Fruit fly (Drosophila melanogaster) whole organism, embryonic: ENCODE results near the gene CG13457.

Experiments
- Antp ChIP-seq: fragments of 200-800 bp; sonication (Bioruptor generic); optimal IDR thresholded peaks from 3 replicates; lab custom pipeline; 2016; ENCODE audit warnings: missing biosample characterization, missing genetic modification characterization
- Atf-2 ChIP-seq: fragments of 200-800 bp; sonication (Bioruptor generic); optimal IDR thresholded peaks from 2 replicates; lab custom pipeline; 2016; ENCODE audit warnings: missing biosample characterization, missing genetic modification characterization
- Bgb ChIP-seq: fragments of 200-800 bp; sonication (Bioruptor generic); IDR thresholded peaks from 2 replicates; pipeline ENCODE4 v1.3.6; 2022; ENCODE audit warnings: missing biosample characterization, missing genetic modification characterization; ENCODE audit not compliant: partially characterized antibody
- CG12155 ChIP-seq: fragments of 200-800 bp; sonication (Bioruptor generic); optimal IDR thresholded peaks from 3 replicates; lab custom pipeline; 2016; ENCODE audit warnings: missing biosample characterization, missing genetic modification characterization
- CG12219 ChIP-seq: fragments of 200-800 bp; sonication (Bioruptor generic); optimal IDR thresholded peaks from 3 replicates; lab custom pipeline; 2018; ENCODE audit warnings: missing biosample characterization, mild to moderate bottlenecking, missing genetic modification characterization
- CG14441 ChIP-seq: fragments of 200-800 bp; sonication (Bioruptor generic); IDR thresholded peaks from 2 replicates; pipeline ENCODE4 v1.3.6; 2022; ENCODE audit warnings: missing biosample characterization, missing genetic modification characterization
- CG14710 ChIP-seq: fragments of 200-800 bp; sonication (Bioruptor generic); optimal IDR thresholded peaks from 3 replicates; lab custom pipeline; 2019; ENCODE audit warnings: missing biosample characterization, mild to moderate bottlenecking, missing genetic modification characterization, moderate library complexity
- CG14965 ChIP-seq: fragments of 200-800 bp; sonication (Bioruptor generic); optimal IDR thresholded peaks from 2 replicates; lab custom pipeline; 2016; ENCODE audit warnings: missing biosample characterization, missing genetic modification characterization, borderline replicate concordance
- CG15269 ChIP-seq: fragments of 200-800 bp; sonication (Bioruptor generic); optimal IDR thresholded peaks from 2 replicates; lab custom pipeline; 2018; ENCODE audit warnings: missing biosample characterization, mild to moderate bottlenecking, missing genetic modification characterization, moderate library complexity
- CG17359 ChIP-seq: fragments of 200-800 bp; sonication (Bioruptor generic); optimal IDR thresholded peaks from 3 replicates; lab custom pipeline; 2018; ENCODE audit warnings: missing biosample characterization, mild to moderate bottlenecking, missing genetic modification characterization, moderate library complexity
- CG18764 ChIP-seq: fragments of 200-800 bp; sonication (Bioruptor generic); optimal IDR thresholded peaks from 3 replicates; lab custom pipeline; 2016; ENCODE audit warnings: missing biosample characterization, missing genetic modification characterization
- CG31388 ChIP-seq: fragments of 200-800 bp; sonication (Bioruptor generic); optimal IDR thresholded peaks from 2 replicates; lab custom pipeline; 2016; ENCODE audit warnings: missing biosample characterization, missing genetic modification characterization
- CG3281 ChIP-seq: fragments of 200-800 bp; sonication (Bioruptor generic); optimal IDR thresholded peaks from 3 replicates; lab custom pipeline; 2017; ENCODE audit warnings: missing biosample characterization, mild to moderate bottlenecking, missing genetic modification characterization
- CG4282 ChIP-seq: fragments of 200-800 bp; sonication (Bioruptor generic); optimal IDR thresholded peaks from 2 replicates; lab custom pipeline; 2016; ENCODE audit warnings: missing biosample characterization, missing genetic modification characterization
- CG4328 ChIP-seq: fragments of 200-800 bp; sonication (Bioruptor generic); optimal IDR thresholded peaks from 3 replicates; lab custom pipeline; 2017; ENCODE audit warnings: missing biosample characterization, missing genetic modification reagents, missing genetic modification characterization
- CG6683 ChIP-seq: fragments of 200-800 bp; sonication (Bioruptor generic); optimal IDR thresholded peaks from 2 replicates; lab custom pipeline; 2017; ENCODE audit warnings: missing biosample characterization, mild to moderate bottlenecking, missing genetic modification characterization, missing genetic modification reagents
- CG6689 ChIP-seq: fragments of 200-800 bp; sonication (Bioruptor generic); IDR thresholded peaks from 2 replicates; pipeline ENCODE4 v1.3.6; 2022; ENCODE audit warnings: missing biosample characterization, missing genetic modification characterization
- CG7556 ChIP-seq: fragments of 200-800 bp; sonication (Bioruptor generic); optimal IDR thresholded peaks from 2 replicates; lab custom pipeline; 2017; ENCODE audit warnings: missing biosample characterization, mild to moderate bottlenecking, missing genetic modification characterization
- CG7786 ChIP-seq: fragments of 200-800 bp; sonication (Bioruptor generic); optimal IDR thresholded peaks from 2 replicates; lab custom pipeline; 2016; ENCODE audit warnings: missing biosample characterization, missing genetic modification characterization
- CrebB ChIP-seq: fragments of 200-800 bp; sonication (Bioruptor generic); optimal IDR thresholded peaks from 3 replicates; lab custom pipeline; 2018; ENCODE audit warnings: missing biosample characterization, mild to moderate bottlenecking, missing genetic modification characterization
- HLHmδ ChIP-seq: fragments of 200-800 bp; sonication (Bioruptor generic); optimal IDR thresholded peaks from 2 replicates; lab custom pipeline; 2018; ENCODE audit warnings: missing biosample characterization, mild to moderate bottlenecking, missing genetic modification characterization, moderate library complexity
- Hey ChIP-seq: fragments of 200-800 bp; sonication (Bioruptor generic); optimal IDR thresholded peaks from 3 replicates; lab custom pipeline; 2018; ENCODE audit warnings: missing biosample characterization, mild to moderate bottlenecking, missing genetic modification characterization
- MTF-1 ChIP-seq: fragments of 200-800 bp; sonication (Bioruptor generic); optimal IDR thresholded peaks from 2 replicates; lab custom pipeline; 2018; ENCODE audit warnings: missing biosample characterization, mild to moderate bottlenecking, missing genetic modification characterization, borderline replicate concordance
- Mes4 ChIP-seq: fragments of 200-800 bp; sonication (Bioruptor generic); optimal IDR thresholded peaks from 2 replicates; lab custom pipeline; 2016; ENCODE audit warnings: missing biosample characterization, missing genetic modification characterization
- Pdp1 ChIP-seq, 2 experiments: fragments of 200-800 bp; sonication (Bioruptor generic); optimal IDR thresholded peaks; 3 replicates each; lab custom pipeline; 2016; ENCODE audit warnings: missing biosample characterization in 2 of 2, missing genetic modification characterization in 2 of 2, mild to moderate bottlenecking in 1 of 2, moderate library complexity in 1 of 2
- Poxn ChIP-seq: fragments of 200-800 bp; sonication (Bioruptor generic); IDR thresholded peaks from 2 replicates; pipeline ENCODE4 v1.3.6; 2022; ENCODE audit warnings: missing biosample characterization, missing genetic modification characterization
- Six4 ChIP-seq: fragments of 200-800 bp; sonication (Bioruptor generic); optimal IDR thresholded peaks from 2 replicates; lab custom pipeline; 2016; ENCODE audit warnings: missing biosample characterization, missing genetic modification characterization
- Sry-β ChIP-seq: fragments of 200-800 bp; sonication (Bioruptor generic); optimal IDR thresholded peaks from 2 replicates; lab custom pipeline; 2018; ENCODE audit warnings: missing biosample characterization, mild to moderate bottlenecking, missing genetic modification characterization, moderate library complexity
- Stat92E ChIP-seq, 3 experiments: fragments of >200 bp in 2 of 3; fragments of 200-800 bp in 1 of 3; sonication (Bioruptor generic) in 1 of 3; optimal IDR thresholded peaks; 2 replicates each; lab custom pipeline; 2017 to 2019; ENCODE audit warnings: missing biosample characterization in 3 of 3, missing genetic modification characterization in 3 of 3, mild to moderate bottlenecking in 1 of 3, moderate library complexity in 1 of 3
- TFAM ChIP-seq: fragments of 200-800 bp; sonication (Bioruptor generic); optimal IDR thresholded peaks from 2 replicates; lab custom pipeline; 2017; ENCODE audit warnings: missing biosample characterization, missing genetic modification characterization, inconsistent platforms
- Usf ChIP-seq: fragments of 200-800 bp; sonication (Bioruptor generic); optimal IDR thresholded peaks from 2 replicates; lab custom pipeline; 2017; ENCODE audit warnings: missing genotype, missing biosample characterization, missing genetic modification characterization
- ab ChIP-seq: fragments of 200-800 bp; sonication (Bioruptor generic); optimal IDR thresholded peaks from 2 replicates; lab custom pipeline; 2016; ENCODE audit warnings: missing biosample characterization, missing genetic modification characterization
- ac ChIP-seq: fragments of 200-800 bp; sonication (Bioruptor generic); optimal IDR thresholded peaks from 3 replicates; lab custom pipeline; 2017; ENCODE audit warnings: missing biosample characterization, mild to moderate bottlenecking, missing genetic modification characterization
- corto ChIP-seq: fragments of 200-800 bp; sonication (Bioruptor generic); optimal IDR thresholded peaks from 2 replicates; lab custom pipeline; 2016; ENCODE audit warnings: missing biosample characterization, mild to moderate bottlenecking, missing genetic modification characterization, moderate library complexity
- dm ChIP-seq: fragments of 200-800 bp; sonication (Bioruptor generic); optimal IDR thresholded peaks from 3 replicates; lab custom pipeline; 2016; ENCODE audit warnings: missing biosample characterization, missing genetic modification characterization
- dmrt99B ChIP-seq: fragments of 200-800 bp; sonication (Bioruptor generic); optimal IDR thresholded peaks from 2 replicates; lab custom pipeline; 2018; ENCODE audit warnings: missing biosample characterization, mild to moderate bottlenecking, missing genetic modification characterization, moderate library complexity
- en ChIP-seq: fragments of 200-800 bp; sonication (Bioruptor generic); optimal IDR thresholded peaks from 2 replicates; lab custom pipeline; 2016; ENCODE audit warnings: missing biosample characterization, missing genetic modification characterization
- fd102C ChIP-seq: fragments of 200-800 bp; sonication (Bioruptor generic); optimal IDR thresholded peaks from 2 replicates; lab custom pipeline; 2018; ENCODE audit warnings: missing biosample characterization, mild to moderate bottlenecking, missing genetic modification characterization, moderate library complexity
- her ChIP-seq: fragments of 200-800 bp; sonication (Bioruptor generic); optimal IDR thresholded peaks from 2 replicates; lab custom pipeline; 2016; ENCODE audit warnings: missing biosample characterization, missing genetic modification characterization
- ind ChIP-seq: fragments of 200-800 bp; sonication (Bioruptor generic); optimal IDR thresholded peaks from 3 replicates; lab custom pipeline; 2016; ENCODE audit warnings: missing biosample characterization, missing genetic modification characterization
- mam ChIP-seq: fragments of 200-800 bp; sonication (Bioruptor generic); optimal IDR thresholded peaks from 3 replicates; lab custom pipeline; 2016; ENCODE audit warnings: missing biosample characterization, missing genetic modification characterization
- nerfin-1 ChIP-seq: fragments of 200-800 bp; sonication (Bioruptor generic); optimal IDR thresholded peaks from 3 replicates; lab custom pipeline; 2019; ENCODE audit warnings: missing biosample characterization, mild to moderate bottlenecking, missing genetic modification characterization, moderate library complexity
- prd ChIP-seq, 3 experiments: fragments of >200 bp in 2 of 3; fragments of 200-800 bp in 1 of 3; sonication (Bioruptor generic) in 1 of 3; optimal IDR thresholded peaks in 2 of 3; IDR thresholded peaks in 1 of 3; 2 replicates in 2 of 3; 3 replicates in 1 of 3; pipeline versions ENCODE4 v1.3.6 to Lab custom; 2017 to 2022; ENCODE audit warnings: missing biosample characterization in 1 of 3, missing genetic modification characterization in 1 of 3
- row ChIP-seq: fragments of 200-800 bp; sonication (Bioruptor generic); IDR thresholded peaks from 3 replicates; pipeline ENCODE4 v1.3.6; 2022; ENCODE audit warnings: missing biosample characterization, missing genetic modification characterization
- so ChIP-seq: fragments of 200-800 bp; sonication (Bioruptor generic); IDR thresholded peaks from 3 replicates; pipeline ENCODE4 v1.3.6; 2022; ENCODE audit warnings: missing biosample characterization, missing genetic modification characterization
- vvl ChIP-seq: fragments of 200-800 bp; sonication (Bioruptor generic); IDR thresholded peaks from 2 replicates; pipeline ENCODE4 v1.3.6; 2022; ENCODE audit warnings: missing biosample characterization, missing genetic modification characterization
- wdn ChIP-seq: fragments of 200-800 bp; sonication (Bioruptor generic); IDR thresholded peaks from 2 replicates; pipeline ENCODE4 v1.3.6; 2022; ENCODE audit warnings: missing biosample characterization, missing genetic modification characterization

CG13457 gene

dm6 chr3L:15136659-15137572 is 5.7 kb upstream of the CG13457 start, which contains the start of gene CG12316 (continued):
- TF ChIP-seq CG12155 (GFP tag; lab: Kevin White, UChicago) (peak; percentile 82), MTF-1 (GFP tag; lab: Kevin White, UChicago) (peak; percentile 78), nerfin-1 (tag; lab: Kevin White, UChicago) (peak; percentile 93), CG7556 (GFP tag; lab: Kevin White, UChicago) (peak; percentile 93), ac (peak; percentile 90), CG15269 (peak; percentile 92), Hey (tag; lab: Kevin White, UChicago) (peak; percentile 75), Sry-β (GFP tag; lab: Kevin White, UChicago) (peak; percentile 22), Bgb (peak; percentile 81), ab (GFP tag; lab: Kevin White, UChicago) (peak; percentile 57), Antp (peak; percentile 90), fd102C (GFP tag; lab: Kevin White, UChicago) (peak; percentile 76), wdn (GFP tag; lab: Robert Waterston, UW) (peak; percentile 87), Pdp1 (GFP tag; optimal IDR thresholded peaks at IDR 0.05; lab: Kevin White, UChicago) (peak in 1 of 2 experiments; percentile 93), CG14965 (GFP tag; lab: Kevin White, UChicago) (peak; percentile 56), row (peak; percentile 96), CG6683 (GFP tag; lab: Kevin White, UChicago) (peak; percentile 81), prd (optimal IDR thresholded peaks at IDR 0.05; lab: Kevin White, UChicago) (no peak), prd (GFP tag; IDR thresholded peaks at IDR 0.05; lab: Robert Waterston, UW) (peak; percentile 89), CG31388 (GFP tag; lab: Kevin White, UChicago) (peak; percentile 15), mam (GFP tag; lab: Kevin White, UChicago) (peak; percentile 86), CG14710 (peak; percentile 93), Atf-2 (peak; percentile 89), vvl (peak; percentile 92), CG4328 (GFP tag; lab: Kevin White, UChicago) (peak; percentile 94), CG17359 (tag; lab: Kevin White, UChicago) (peak; percentile 88), CG18764 (peak; percentile 80), CG4282 (GFP tag; lab: Kevin White, UChicago) (peak; percentile 72), CG3281 (GFP tag; lab: Kevin White, UChicago) (peak; percentile 91), Mes4 (GFP tag; lab: Kevin White, UChicago) (peak; percentile 95), Six4 (GFP tag; lab: Kevin White, UChicago) (peak; percentile 86), HLHmδ (GFP tag; lab: Kevin White, UChicago) (no peak), CG14441 (GFP tag; lab: Robert Waterston, UW) (peak; percentile 70), CG6689 (GFP tag; lab: Robert Waterston, UW) (peak; percentile 91), dm (GFP tag; lab: Kevin White, UChicago) (peak; percentile 88), en (peak; percentile 85), so (peak; percentile 85), CG7786 (GFP tag; lab: Kevin White, UChicago) (peak; percentile 94), Poxn (0 out of 2 replicates have a peak, but pooled peaks have one; percentile 24), Stat92E (GFP tag; optimal IDR thresholded peaks at IDR 0.05; lab: Kevin White, UChicago) (peak in 1 of 3 experiments; percentile 23), CrebB (peak; percentile 92), TFAM (peak; percentile 65), ind (GFP tag; lab: Kevin White, UChicago) (peak; percentile 83), her (GFP tag; lab: Kevin White, UChicago) (peak; percentile 91), dmrt99B (tag; lab: Kevin White, UChicago) (peak; percentile 91), CG12219 (peak; percentile 95), corto (GFP tag; lab: Kevin White, UChicago) (peak; percentile 82), Usf (peak; percentile 89)
